Worm (Caenorhabditis elegans): ENCODE results near the gene T22G5.3.

Gene T22G5.3

ce11 chrV:13887358-13887757, 6.7 kb downstream of the T22G5.3 start, which contains the start of gene srsx-19:
TSS of gene srsx-19 (plus strand) at chrV:13887658.
- TF ChIP-seq aha-1 (tag) = peak; percentile 16
- TF ChIP-seq lin-13 (GFP tag; optimal IDR thresholded peaks at IDR 0.05) = no peak

ce11 chrV:13889516-13889915, 8.8 kb downstream of the T22G5.3 start, which contains the start of gene spp-12:
TSS of gene spp-12 (plus strand) at chrV:13889816.
- no peak for TF ChIP-seq hmg-1.1 (GFP tag; IDR thresholded peaks at IDR 0.05)

ce11 chrV:13890473-13890872, 9.8 kb downstream of the T22G5.3 start, which contains the start of gene lbp-8:
TSS of gene lbp-8 (plus strand) at chrV:13890773.
- TF ChIP-seq skn-1 (tag; optimal IDR thresholded peaks at IDR 0.05) (no peak), nhr-6 (tag; optimal IDR thresholded peaks at IDR 0.05) (no peak), nhr-42 (GFP tag; IDR thresholded peaks at IDR 0.05) (no peak), mdl-1 (tag; optimal IDR thresholded peaks at IDR 0.05) (no peak), nhr-28 (tag; optimal IDR thresholded peaks at IDR 0.05) (no peak), nhr-10 (tag; optimal IDR thresholded peaks at IDR 0.05) (no peak), ceh-82 (tag; optimal IDR thresholded peaks at IDR 0.05) (no peak), ama-1 (optimal IDR thresholded peaks at IDR 0.05) (no peak), ceh-44 (GFP tag; IDR thresholded peaks at IDR 0.05) (no peak), snpc-1.2 (GFP tag; IDR thresholded peaks at IDR 0.05) (no peak), F37D6.2 (tag; optimal IDR thresholded peaks at IDR 0.05) (no peak), tag-97 (GFP tag; IDR thresholded peaks at IDR 0.05) (no peak), hlh-11 (tag; optimal IDR thresholded peaks at IDR 0.05) (no peak), egl-43 (GFP tag; IDR thresholded peaks at IDR 0.05) (no peak), hif-1 (tag; optimal IDR thresholded peaks at IDR 0.05) (no peak), dve-1 (tag; optimal IDR thresholded peaks at IDR 0.05; ENCODE audit: insufficient read depth) (no peak), daf-8 (GFP tag; IDR thresholded peaks at IDR 0.05) (no peak)

DNA sequence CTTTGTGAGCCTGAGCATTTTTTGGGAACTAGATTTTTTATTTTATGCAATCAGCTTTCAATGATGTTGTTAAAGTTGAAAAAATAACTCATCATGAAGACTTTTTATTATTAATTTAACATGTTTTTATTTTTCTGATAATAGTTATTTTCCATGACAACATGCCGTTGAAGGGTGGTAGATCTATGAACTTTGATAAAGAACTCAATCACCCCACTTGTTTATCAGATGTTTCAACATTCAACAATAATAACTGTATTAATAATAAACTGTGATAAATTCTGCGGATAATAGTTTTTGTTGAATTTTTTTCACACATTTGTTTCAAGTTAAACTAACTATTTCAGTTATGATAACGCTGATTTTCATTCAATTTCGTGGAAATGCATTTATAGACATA, 10.8 kb downstream of the T22G5.3 start:
- TF ChIP-seq dve-1 (tag; optimal IDR thresholded peaks at IDR 0.05; ENCODE audit: insufficient read depth) (peak; percentile 76), T26A8.4 (GFP tag; IDR thresholded peaks at IDR 0.05) (no peak), daf-8 (GFP tag; IDR thresholded peaks at IDR 0.05) (no peak), aha-1 (tag) (no peak), ceh-20 (GFP tag; IDR thresholded peaks at IDR 0.05) (no peak), F10B5.3 (tag; optimal IDR thresholded peaks at IDR 0.05) (no peak), nhr-28 (tag; optimal IDR thresholded peaks at IDR 0.05) (peak; percentile 37), daf-16 (GFP tag; optimal IDR thresholded peaks at IDR 0.05) (no peak), daf-16 (tag; optimal IDR thresholded peaks at IDR 0.05) (peak; percentile 96), php-3 (GFP tag; IDR thresholded peaks at IDR 0.05) (peak; percentile 55; the same call in 1 of the 2 replicates), nhr-77 (tag; optimal IDR thresholded peaks at IDR 0.05) (peak; percentile 53), dmd-6 (GFP tag; IDR thresholded peaks at IDR 0.05) (peak; percentile 64), hlh-11 (tag; optimal IDR thresholded peaks at IDR 0.05) (peak; percentile 45)

DNA sequence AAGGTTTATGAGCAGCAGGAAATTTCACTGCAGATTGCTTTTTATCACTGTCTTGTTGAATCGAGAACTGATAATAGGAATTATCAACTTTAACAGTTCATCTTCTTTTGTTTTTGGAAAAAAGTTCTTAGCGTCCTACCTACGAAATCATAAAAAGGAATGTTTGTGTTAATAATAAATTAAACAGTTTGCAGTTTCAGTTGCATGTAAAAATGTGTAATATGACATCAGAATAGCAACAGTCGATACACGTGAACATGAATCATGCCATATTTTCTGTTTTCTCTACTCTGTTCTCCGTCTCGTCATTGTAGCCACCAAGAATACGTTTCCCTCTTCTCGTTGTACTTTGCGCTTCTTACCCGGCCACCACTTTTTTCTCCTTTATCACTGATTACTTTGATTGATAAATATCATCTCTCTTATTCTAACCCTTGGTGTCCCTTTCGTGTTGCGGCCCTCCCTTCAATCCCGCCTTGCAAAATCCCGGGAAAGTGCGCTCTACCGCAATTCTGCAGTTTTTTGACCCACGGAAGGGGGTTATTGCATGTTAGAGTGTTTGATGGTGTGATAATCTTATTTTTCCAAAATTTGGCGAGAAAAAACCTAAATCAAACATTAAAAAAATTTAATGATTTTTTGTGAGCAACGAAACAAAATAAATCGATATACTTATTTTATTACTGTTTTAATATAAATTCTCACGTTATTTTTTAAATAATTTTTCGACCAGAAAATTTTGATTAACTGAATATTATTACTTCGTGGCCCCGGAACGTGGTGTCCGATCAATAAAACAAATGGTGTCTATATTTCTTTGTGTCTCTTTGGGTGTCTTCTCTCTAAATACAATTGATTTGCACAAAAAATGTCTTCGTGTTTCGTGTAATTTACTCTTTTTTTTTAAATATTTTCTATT, 12.0 kb downstream of the T22G5.3 start, which contains the start of gene sptl-3:
Gene sptl-3, plus strand, starts transcription at position 869 of the 919 bp plus-strand sequence.
- peak; percentile 58 for TF ChIP-seq hlh-30 (tag; optimal IDR thresholded peaks at IDR 0.05; ENCODE audit: insufficient read depth)
- no peak for TF ChIP-seq Y105C5A.15 (GFP tag; IDR thresholded peaks at IDR 0.05)
- TF ChIP-seq zip-11 (GFP tag; IDR thresholded peaks at IDR 0.05) = no peak
- no peak for TF ChIP-seq vab-7 (GFP tag; IDR thresholded peaks at IDR 0.05)
- peak; percentile 67; the same call in 1 of the 2 replicates for TF ChIP-seq php-3 (GFP tag; IDR thresholded peaks at IDR 0.05)
- no peak for TF ChIP-seq lin-39 (tag; optimal IDR thresholded peaks at IDR 0.05)
- no peak for TF ChIP-seq fkh-10 (GFP tag; optimal IDR thresholded peaks at IDR 0.05)
- TF ChIP-seq lin-38 (GFP tag; IDR thresholded peaks at IDR 0.05) = no peak
- TF ChIP-seq gei-8 (GFP tag; optimal IDR thresholded peaks at IDR 0.05) = peak; percentile 38
- no peak for TF ChIP-seq daf-16 (GFP tag; optimal IDR thresholded peaks at IDR 0.05)
- TF ChIP-seq daf-16 (tag; optimal IDR thresholded peaks at IDR 0.05) = peak; percentile 72
- TF ChIP-seq ctbp-1 (GFP tag; IDR thresholded peaks at IDR 0.05) = 0 out of 2 replicates have a peak, but pooled peaks have one; percentile 30
- TF ChIP-seq F37D6.2 (tag; optimal IDR thresholded peaks at IDR 0.05) = no peak
- TF ChIP-seq egl-43 (GFP tag; IDR thresholded peaks at IDR 0.05) = no peak
- TF ChIP-seq hlh-11 (tag; optimal IDR thresholded peaks at IDR 0.05) = peak; percentile 84
- TF ChIP-seq F49E8.2 (tag; optimal IDR thresholded peaks at IDR 0.05; ENCODE audit: borderline replicate concordance) = no peak
- TF ChIP-seq nhr-76 (tag; optimal IDR thresholded peaks at IDR 0.05) = no peak
- TF ChIP-seq spr-1 (tag; optimal IDR thresholded peaks at IDR 0.05) = no peak
- TF ChIP-seq nhr-77 (tag; optimal IDR thresholded peaks at IDR 0.05) = no peak
- TF ChIP-seq ama-1 (optimal IDR thresholded peaks at IDR 0.05) = no peak
- TF ChIP-seq ceh-20 (GFP tag; IDR thresholded peaks at IDR 0.05) = no peak
- peak; percentile 87 for TF ChIP-seq pqm-1 (tag; optimal IDR thresholded peaks at IDR 0.05)
- TF ChIP-seq fos-1 (tag; optimal IDR thresholded peaks at IDR 0.05) = no peak
